Worm (Caenorhabditis elegans): ENCODE measurements around the gene sea-1.

Gene sea-1

DNA sequence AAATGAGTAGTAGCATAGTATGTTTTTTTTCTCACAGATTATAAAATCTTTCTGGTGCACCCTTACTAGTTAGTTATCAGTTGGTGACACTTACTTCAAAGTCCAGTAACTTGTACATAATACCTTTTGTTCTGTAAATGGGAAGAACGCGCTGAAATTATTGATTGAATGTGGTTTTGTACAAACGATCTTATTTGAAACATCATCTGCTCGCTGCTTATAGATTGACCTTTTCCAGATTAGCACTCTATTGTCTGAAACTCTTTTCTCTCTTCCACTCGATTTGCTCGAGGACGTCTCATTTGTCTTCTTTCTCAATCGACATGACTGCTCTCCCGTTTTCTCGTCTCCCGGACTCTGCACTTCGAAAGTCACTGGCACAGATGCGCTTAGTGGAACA, 26.3 kb downstream of the sea-1 start, which contains the start of gene fbxb-33:
TSS of gene fbxb-33 (plus strand) at position 301 of the 400 bp plus-strand sequence.
- TF ChIP-seq lin-13 (GFP tag; optimal IDR thresholded peaks at IDR 0.05) (no peak), lin-39 (tag; optimal IDR thresholded peaks at IDR 0.05) (no peak), ceh-16 (tag; optimal IDR thresholded peaks at IDR 0.05) (no peak), C34F6.9 (tag; optimal IDR thresholded peaks at IDR 0.05) (no peak), gmeb-1 (tag; optimal IDR thresholded peaks at IDR 0.05) (no peak), nhr-25 (tag; optimal IDR thresholded peaks at IDR 0.05) (no peak), blmp-1 (tag; optimal IDR thresholded peaks at IDR 0.05; ENCODE audit: insufficient read depth) (no peak), sma-3 (GFP tag; optimal IDR thresholded peaks at IDR 0.05) (no peak), skn-1 (tag; optimal IDR thresholded peaks at IDR 0.05) (no peak), nhr-10 (tag; optimal IDR thresholded peaks at IDR 0.05) (no peak), mdl-1 (tag; optimal IDR thresholded peaks at IDR 0.05) (no peak), nhr-77 (tag; optimal IDR thresholded peaks at IDR 0.05) (no peak)

ce11 chrII:3641197-3641596, 32.2 kb downstream of the sea-1 start, which contains the start of gene M151.1:
Gene M151.1, plus strand, starts transcription at chrII:3641497.
- TF ChIP-seq mdl-1 (tag; optimal IDR thresholded peaks at IDR 0.05): no peak
- no peak for TF ChIP-seq ZK546.5 (tag; optimal IDR thresholded peaks at IDR 0.05)
- TF ChIP-seq blmp-1 (tag; optimal IDR thresholded peaks at IDR 0.05; ENCODE audit: insufficient read depth): no peak
- no peak for TF ChIP-seq nhr-10 (tag; optimal IDR thresholded peaks at IDR 0.05)
- TF ChIP-seq nhr-237 (tag; optimal IDR thresholded peaks at IDR 0.05): no peak
- no peak for TF ChIP-seq elt-3 (tag; optimal IDR thresholded peaks at IDR 0.05)
- TF ChIP-seq R02D3.7 (tag; optimal IDR thresholded peaks at IDR 0.05): no peak
- TF ChIP-seq mab-5 (tag; optimal IDR thresholded peaks at IDR 0.05): no peak
- TF ChIP-seq sem-4 (tag; optimal IDR thresholded peaks at IDR 0.05): no peak
- TF ChIP-seq elt-1 (tag; optimal IDR thresholded peaks at IDR 0.05): no peak
- TF ChIP-seq ceh-16 (tag; optimal IDR thresholded peaks at IDR 0.05): no peak
- no peak for TF ChIP-seq ztf-4 (tag; optimal IDR thresholded peaks at IDR 0.05)
- TF ChIP-seq unc-62 (GFP tag; optimal IDR thresholded peaks at IDR 0.05): no peak
- TF ChIP-seq mbf-1 (tag; optimal IDR thresholded peaks at IDR 0.05): no peak
- TF ChIP-seq C34F6.9 (tag; optimal IDR thresholded peaks at IDR 0.05): no peak
- TF ChIP-seq sma-9 (GFP tag; optimal IDR thresholded peaks at IDR 0.05): no peak
- TF ChIP-seq sma-9 (tag; optimal IDR thresholded peaks at IDR 0.05): no peak
- TF ChIP-seq alr-1 (tag; optimal IDR thresholded peaks at IDR 0.05): no peak
- no peak for TF ChIP-seq unc-55 (GFP tag; optimal IDR thresholded peaks at IDR 0.05)
- no peak for TF ChIP-seq nhr-77 (tag; optimal IDR thresholded peaks at IDR 0.05)
- no peak for TF ChIP-seq lin-39 (tag; optimal IDR thresholded peaks at IDR 0.05)

DNA sequence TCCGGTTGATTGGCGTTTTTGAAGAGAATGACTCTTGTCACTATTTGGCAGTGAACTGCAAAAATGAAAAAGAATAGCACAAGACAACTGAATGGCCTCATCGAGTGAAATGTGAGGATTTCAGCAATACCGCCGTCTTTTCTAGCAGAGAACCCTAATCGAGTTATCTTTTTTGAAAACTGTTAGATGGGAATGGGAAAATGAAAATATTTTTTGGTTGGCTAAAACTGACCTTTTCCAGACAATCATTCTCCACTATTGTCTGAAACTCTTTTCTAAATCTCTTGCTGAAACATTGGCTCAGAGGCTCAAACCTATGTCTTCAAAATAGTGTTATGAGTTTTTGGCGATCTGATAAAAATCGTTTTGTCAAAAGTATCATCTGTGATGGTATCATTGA, 33.2 kb downstream of the sea-1 start, which contains the start of gene M151.10:
TSS of gene M151.10 (minus strand) at position 101 of the 400 bp plus-strand sequence.
- TF ChIP-seq lin-11 (tag; optimal IDR thresholded peaks at IDR 0.05) (no peak), unc-62 (GFP tag; optimal IDR thresholded peaks at IDR 0.05) (no peak), lsy-2 (tag; optimal IDR thresholded peaks at IDR 0.05) (no peak), skn-1 (tag; optimal IDR thresholded peaks at IDR 0.05) (no peak), gmeb-1 (tag; optimal IDR thresholded peaks at IDR 0.05) (no peak), ama-1 (optimal IDR thresholded peaks at IDR 0.05) (no peak), ztf-4 (tag; optimal IDR thresholded peaks at IDR 0.05) (no peak), lin-13 (GFP tag; optimal IDR thresholded peaks at IDR 0.05) (no peak), alr-1 (tag; optimal IDR thresholded peaks at IDR 0.05) (no peak), mab-5 (tag; optimal IDR thresholded peaks at IDR 0.05) (no peak), Y55F3AM.14 (GFP tag; optimal IDR thresholded peaks at IDR 0.05) (no peak), C34F6.9 (tag; optimal IDR thresholded peaks at IDR 0.05) (no peak), nhr-21 (tag; optimal IDR thresholded peaks at IDR 0.05) (no peak), mdl-1 (tag; optimal IDR thresholded peaks at IDR 0.05) (no peak), nhr-77 (tag; optimal IDR thresholded peaks at IDR 0.05) (no peak), F13H6.1 (tag; optimal IDR thresholded peaks at IDR 0.05) (no peak)

DNA sequence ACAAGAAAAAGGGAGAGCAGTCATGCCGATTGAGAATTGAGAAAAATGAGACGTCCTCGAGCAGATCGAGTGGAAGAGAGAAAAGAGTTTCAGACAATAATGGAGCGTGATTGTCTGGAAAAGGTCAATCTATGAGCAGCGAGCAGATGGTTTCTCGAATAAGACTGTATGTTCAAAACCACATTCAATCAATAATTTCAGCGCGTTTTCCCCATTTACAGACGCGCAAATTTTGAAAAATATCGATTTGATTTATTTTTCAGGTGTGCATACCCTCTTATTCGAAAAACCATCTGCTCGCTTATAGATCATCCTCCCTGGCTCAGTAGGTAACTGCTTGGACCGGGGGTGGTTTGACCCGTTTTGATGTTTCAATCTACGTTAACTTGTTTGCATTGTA, 34.2 kb downstream of the sea-1 start, which contains the start of gene fbxb-31:
TSS of gene fbxb-31 (minus strand) at position 101 of the 400 bp plus-strand sequence.
- TF ChIP-seq unc-62 (GFP tag; optimal IDR thresholded peaks at IDR 0.05): no peak
- TF ChIP-seq ztf-11 (tag; optimal IDR thresholded peaks at IDR 0.05): no peak
- TF ChIP-seq R02D3.7 (tag; optimal IDR thresholded peaks at IDR 0.05): no peak
- TF ChIP-seq sma-9 (GFP tag; optimal IDR thresholded peaks at IDR 0.05): no peak
- no peak for TF ChIP-seq sma-9 (tag; optimal IDR thresholded peaks at IDR 0.05)
- no peak for TF ChIP-seq nhr-23 (tag; optimal IDR thresholded peaks at IDR 0.05)
- TF ChIP-seq lin-11 (tag; optimal IDR thresholded peaks at IDR 0.05): no peak
- no peak for TF ChIP-seq nhr-25 (tag; optimal IDR thresholded peaks at IDR 0.05)
- TF ChIP-seq nhr-77 (tag; optimal IDR thresholded peaks at IDR 0.05): no peak
- no peak for TF ChIP-seq nhr-11 (tag; optimal IDR thresholded peaks at IDR 0.05)
- TF ChIP-seq C34F6.9 (tag; optimal IDR thresholded peaks at IDR 0.05): no peak
- no peak for TF ChIP-seq mab-5 (tag; optimal IDR thresholded peaks at IDR 0.05)
